Worm (Caenorhabditis elegans) whole organism, L3 larva: Measurements from ENCODE around the gene srw-23.

ENCODE experiments used
- R02D3.7 ChIP-seq: fragments of 150-350 bp; optimal IDR thresholded peaks from 2 replicates; lab custom pipeline; 2014; ENCODE audit warnings: missing biosample characterization, missing genetic modification characterization
- ZK546.5 ChIP-seq: sonication (generic microtip); optimal IDR thresholded peaks from 2 replicates; lab custom pipeline; 2017; ENCODE audit warnings: missing biosample characterization, missing genetic modification characterization
- ceh-16 ChIP-seq: sonication (generic microtip); optimal IDR thresholded peaks from 2 replicates; lab custom pipeline; 2017; ENCODE audit warnings: missing biosample characterization, missing genetic modification characterization
- ceh-9 ChIP-seq: sonication (generic microtip); optimal IDR thresholded peaks from 2 replicates; lab custom pipeline; 2018; ENCODE audit warnings: missing biosample characterization, missing genetic modification characterization
- daf-12 ChIP-seq: fragments of 150-350 bp; optimal IDR thresholded peaks from 2 replicates; lab custom pipeline; 2014; ENCODE audit warnings: missing biosample characterization, missing genetic modification reagents, missing genetic modification characterization
- egl-27 ChIP-seq: sonication (generic microtip); optimal IDR thresholded peaks from 4 replicates; lab custom pipeline; 2017; ENCODE audit warnings: missing biosample characterization, missing genetic modification reagents, missing genetic modification characterization
- elt-2 ChIP-seq: sonication (generic microtip); optimal IDR thresholded peaks from 2 replicates; lab custom pipeline; 2016; ENCODE audit warnings: missing genetic modification reagents, mild to moderate bottlenecking, missing genetic modification characterization, missing compliant biosample characterization
- elt-3 ChIP-seq, 3 experiments: fragments of 150-350 bp in 1 of 3; sonication (generic microtip) in 2 of 3; optimal IDR thresholded peaks; 2 replicates in 2 of 3; 4 replicates in 1 of 3; lab custom pipeline; 2014 to 2017; ENCODE audit warnings: missing biosample characterization in 3 of 3, missing genetic modification characterization in 3 of 3
- eor-1 ChIP-seq, 2 experiments: fragments of 150-350 bp; optimal IDR thresholded peaks; 2 replicates each; lab custom pipeline; 2014 to 2018; ENCODE audit warnings: missing biosample characterization in 2 of 2, missing genetic modification characterization in 2 of 2
- fkh-10 ChIP-seq: sonication (generic microtip); optimal IDR thresholded peaks from 2 replicates; lab custom pipeline; 2017; ENCODE audit warnings: missing biosample characterization, missing genetic modification reagents, missing genetic modification characterization
- fos-1 ChIP-seq: fragments of 150-350 bp; optimal IDR thresholded peaks from 2 replicates; lab custom pipeline; 2014; ENCODE audit warnings: missing biosample characterization, missing genetic modification characterization
- jun-1 ChIP-seq: fragments of 150-350 bp; optimal IDR thresholded peaks from 2 replicates; lab custom pipeline; 2014; ENCODE audit warnings: missing biosample characterization, missing genetic modification reagents, missing genetic modification characterization
- lin-39 ChIP-seq: fragments of 150-350 bp; optimal IDR thresholded peaks from 2 replicates; lab custom pipeline; 2018; ENCODE audit warnings: missing biosample characterization, missing genetic modification reagents, missing genetic modification characterization
- mdl-1 ChIP-seq: fragments of 150-350 bp; optimal IDR thresholded peaks from 2 replicates; lab custom pipeline; 2014; ENCODE audit warnings: missing biosample characterization, missing genetic modification characterization
- mml-1 ChIP-seq: fragments of 150-350 bp; sonication (generic microtip); optimal IDR thresholded peaks from 3 replicates; lab custom pipeline; 2014; ENCODE audit warnings: missing biosample characterization, missing genetic modification characterization
- nfya-1 ChIP-seq: sonication (generic microtip); optimal IDR thresholded peaks from 2 replicates; lab custom pipeline; 2017; ENCODE audit warnings: missing genetic modification characterization, mild to moderate bottlenecking, missing compliant biosample characterization, antibody characterized with exemption, moderate library complexity; ENCODE audit not compliant: insufficient read depth
- nhr-12 ChIP-seq: fragments of 150-350 bp; optimal IDR thresholded peaks from 2 replicates; lab custom pipeline; 2014; ENCODE audit warnings: missing biosample characterization, missing genetic modification characterization
- nhr-23 ChIP-seq: fragments of 150-350 bp; optimal IDR thresholded peaks from 2 replicates; lab custom pipeline; 2014; ENCODE audit warnings: missing biosample characterization, missing genetic modification reagents, missing genetic modification characterization
- nhr-237 ChIP-seq: fragments of 150-350 bp; optimal IDR thresholded peaks from 2 replicates; lab custom pipeline; 2014; ENCODE audit warnings: missing biosample characterization, missing genetic modification characterization
- nhr-25 ChIP-seq: sonication (generic microtip); optimal IDR thresholded peaks from 2 replicates; lab custom pipeline; 2017; ENCODE audit warnings: missing biosample characterization, missing genetic modification characterization
- nhr-67 ChIP-seq: fragments of 150-350 bp; optimal IDR thresholded peaks from 2 replicates; lab custom pipeline; 2014; ENCODE audit warnings: missing biosample characterization, missing genetic modification characterization
- nhr-76 ChIP-seq: fragments of 150-350 bp; sonication (generic microtip); optimal IDR thresholded peaks from 5 replicates; lab custom pipeline; 2014; ENCODE audit warnings: missing biosample characterization, missing genetic modification characterization
- nhr-77 ChIP-seq: fragments of 150-350 bp; optimal IDR thresholded peaks from 2 replicates; lab custom pipeline; 2014; ENCODE audit warnings: missing biosample characterization, missing genetic modification characterization
- pha-4 ChIP-seq: fragments of 150-350 bp; optimal IDR thresholded peaks from 2 replicates; lab custom pipeline; 2014; ENCODE audit warnings: missing biosample characterization, missing genetic modification reagents, missing genetic modification characterization
- sea-2 ChIP-seq: fragments of 150-350 bp; sonication (generic microtip); optimal IDR thresholded peaks from 4 replicates; lab custom pipeline; 2014; ENCODE audit warnings: missing biosample characterization, missing genetic modification reagents, missing genetic modification characterization
- snpc-4 ChIP-seq: fragments of 150-350 bp; optimal IDR thresholded peaks from 2 replicates; lab custom pipeline; 2014; ENCODE audit warnings: missing biosample characterization, missing genetic modification characterization
- tbx-2 ChIP-seq: sonication (generic microtip); optimal IDR thresholded peaks from 2 replicates; lab custom pipeline; 2016; ENCODE audit warnings: mild to moderate bottlenecking, missing genetic modification characterization, missing compliant biosample characterization
- unc-39 ChIP-seq: sonication (generic microtip); optimal IDR thresholded peaks from 4 replicates; lab custom pipeline; 2017; ENCODE audit warnings: missing biosample characterization, missing genetic modification characterization
- unc-62 ChIP-seq: fragments of 150-350 bp; sonication (generic microtip); optimal IDR thresholded peaks from 4 replicates; lab custom pipeline; 2014; ENCODE audit warnings: missing biosample characterization, missing genetic modification reagents, missing genetic modification characterization
- zag-1 ChIP-seq: fragments of 150-350 bp; optimal IDR thresholded peaks from 2 replicates; lab custom pipeline; 2014; ENCODE audit warnings: missing biosample characterization, missing genetic modification characterization

Gene srw-23

DNA sequence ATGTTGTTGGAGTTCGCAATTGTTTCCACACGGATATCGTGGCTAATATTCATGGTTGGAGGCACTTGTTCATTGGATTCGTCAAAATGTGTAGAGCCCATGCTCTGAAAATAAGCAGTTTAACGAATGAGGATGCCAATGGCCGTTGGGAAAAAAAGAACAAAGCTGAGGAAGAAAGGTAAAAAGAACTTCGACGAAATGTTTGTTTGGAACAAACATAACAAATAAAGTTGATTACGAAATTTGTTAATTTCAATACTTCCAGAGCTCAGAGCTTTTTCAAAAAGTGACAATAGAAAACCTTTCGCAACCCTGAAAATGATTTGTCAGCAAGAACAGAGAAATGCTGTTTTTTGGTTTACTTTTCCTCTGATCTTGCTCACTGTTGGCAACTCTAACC lies 6.3 kb downstream of the srw-23 start, which contains the start of gene F09C6.3:
Gene F09C6.3, minus strand, starts transcription at position 101 of the 400 bp plus-strand sequence.
- TF ChIP-seq nhr-23 = no peak
- TF ChIP-seq, all 47 proteins: peak for 0

DNA sequence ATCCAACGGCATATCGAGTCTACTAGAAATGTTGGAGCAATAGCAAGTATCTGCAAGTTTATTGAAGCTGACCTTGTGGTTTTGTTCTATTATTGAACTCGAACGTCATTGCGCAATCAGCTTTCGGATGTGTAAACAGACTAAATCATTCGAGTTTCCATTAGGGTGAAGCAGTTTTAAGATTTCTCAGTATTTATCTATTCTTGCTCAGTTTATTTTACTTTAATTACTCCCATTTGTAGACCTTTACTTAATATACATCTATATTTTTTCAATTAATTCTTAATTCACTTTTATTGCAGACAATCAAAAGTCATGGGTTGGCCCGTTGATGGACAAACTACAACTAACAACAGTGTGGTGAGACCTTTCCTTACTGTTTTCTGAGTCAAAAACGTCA lies 6.9 kb downstream of the srw-23 start, which contains the start of gene F09C6.14:
Gene F09C6.14, plus strand, starts transcription at position 301 of the 400 bp plus-strand sequence.
- TF ChIP-seq ceh-9 (no peak), egl-27 (tag; lab: Kevin White, UChicago) (no peak), mdl-1 (tag; lab: Kevin White, UChicago) (no peak), nhr-67 (tag; lab: Kevin White, UChicago) (no peak), nfya-1 (tag; lab: Kevin White, UChicago) (no peak), eor-1 (tag; optimal IDR thresholded peaks at IDR 0.05; lab: Kevin White, UChicago) (no peak), nhr-77 (tag; lab: Kevin White, UChicago) (no peak), fkh-10 (GFP tag; lab: Kevin White, UChicago) (no peak), jun-1 (tag; lab: Kevin White, UChicago) (no peak), nhr-25 (no peak), ceh-16 (tag; lab: Kevin White, UChicago) (no peak), tbx-2 (tag; lab: Kevin White, UChicago) (no peak), nhr-76 (tag; lab: Kevin White, UChicago) (no peak)

DNA sequence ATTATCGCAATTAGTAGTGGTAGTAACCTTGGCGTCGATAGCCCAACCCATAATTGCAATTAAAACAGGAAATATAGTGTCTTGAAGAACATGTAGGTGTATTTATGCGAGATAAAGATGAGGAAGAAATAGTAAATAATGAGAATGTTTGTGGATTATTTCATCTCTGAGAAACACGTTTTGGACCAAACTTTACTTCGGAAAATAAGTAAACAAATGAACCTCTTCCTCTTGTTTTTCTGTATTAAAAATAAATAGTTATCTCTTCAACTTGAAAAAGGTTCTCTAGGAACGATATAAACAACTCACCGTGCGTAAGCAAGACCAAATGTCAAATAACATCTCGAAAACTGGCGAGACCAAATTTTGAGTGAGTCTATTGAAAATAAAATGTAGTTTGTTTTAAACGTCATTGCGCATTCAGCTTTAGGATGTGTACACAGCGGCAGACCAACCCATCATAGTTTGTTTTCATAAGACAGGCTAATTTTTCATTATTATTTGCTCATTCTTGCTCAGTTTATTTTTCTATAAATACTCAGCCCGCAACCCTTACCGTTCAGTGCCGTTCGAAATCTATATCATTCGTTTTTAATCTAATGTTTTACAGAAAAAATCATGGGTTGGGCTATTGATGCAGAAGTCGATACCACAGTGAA lies 8.6 kb downstream of the srw-23 start, which contains the start of the genes F09C6.11 and F09C6.12:
Gene F09C6.11, minus strand, starts transcription at position 51 of the 659 bp plus-strand sequence.
Gene F09C6.12, plus strand, starts transcription at position 609 of the 659 bp plus-strand sequence.
- TF ChIP-seq sea-2 (GFP tag; lab: Kevin White, UChicago) (no peak), pha-4 (tag; lab: Kevin White, UChicago) (peak; percentile 95), nhr-237 (tag; lab: Kevin White, UChicago) (no peak)
- TF ChIP-seq, all 47 proteins: peak for 1

DNA sequence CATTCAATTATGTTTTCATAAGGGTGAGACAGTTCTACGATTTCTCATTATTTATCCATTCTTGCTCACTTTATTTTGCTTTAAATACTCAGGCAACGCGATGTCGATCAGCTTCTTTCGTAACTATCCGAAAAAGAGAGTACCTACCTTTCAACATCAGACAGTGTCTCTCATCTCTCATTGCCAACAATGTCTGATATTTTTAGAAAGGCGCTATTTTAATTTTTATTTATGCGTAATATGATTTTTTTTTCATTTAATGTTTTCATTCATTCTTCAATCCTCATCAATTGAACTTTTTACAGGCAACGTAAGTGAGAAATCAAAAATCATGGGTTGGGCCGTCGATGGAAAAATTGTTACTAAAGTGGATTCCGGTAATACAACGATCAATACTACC lies 11.0 kb downstream of the srw-23 start, which contains the start of gene F09C6.13:
Gene F09C6.13, plus strand, starts transcription at position 301 of the 400 bp plus-strand sequence.
- TF ChIP-seq lin-39 (tag; lab: Kevin White, UChicago) = no peak
- no peak for TF ChIP-seq jun-1 (tag; lab: Kevin White, UChicago)
- TF ChIP-seq, all 47 proteins: peak for 0

DNA sequence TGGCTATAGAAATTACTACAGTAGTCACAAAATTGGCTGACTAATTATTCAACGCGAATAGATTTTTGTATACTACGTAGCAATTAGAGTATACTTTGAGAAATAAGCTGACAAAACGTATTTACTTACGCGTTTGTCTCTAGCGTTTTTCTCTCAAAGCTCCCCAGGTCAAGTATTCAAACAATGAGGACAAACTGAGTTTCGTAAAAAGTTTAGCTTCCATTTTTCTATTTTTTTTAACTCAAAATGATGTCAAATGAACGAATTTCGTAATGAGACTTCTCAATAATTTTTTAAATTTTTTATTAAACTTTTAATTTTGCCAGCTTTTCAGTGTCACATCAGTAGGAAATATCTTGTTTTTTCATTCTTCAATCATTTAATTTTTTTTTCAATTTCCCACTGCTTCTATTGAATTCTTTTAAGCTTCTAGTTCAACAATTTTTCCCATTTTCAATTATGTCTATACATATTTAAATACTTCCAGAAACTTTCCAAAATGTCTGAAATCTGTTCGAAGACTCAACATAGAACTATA lies 15.1 kb downstream of the srw-23 start, which contains the start of the genes ifas-2 and fbxa-44:
Gene ifas-2, minus strand, starts transcription at position 101 of the 538 bp plus-strand sequence.
Gene fbxa-44, plus strand, starts transcription at position 488 of the 538 bp plus-strand sequence.
- TF ChIP-seq ZK546.5 (tag; lab: Kevin White, UChicago) (no peak), daf-12 (tag; lab: Kevin White, UChicago) (no peak), nhr-12 (tag; lab: Kevin White, UChicago) (no peak), nhr-237 (tag; lab: Kevin White, UChicago) (no peak), elt-2 (tag; lab: Kevin White, UChicago) (no peak)

DNA sequence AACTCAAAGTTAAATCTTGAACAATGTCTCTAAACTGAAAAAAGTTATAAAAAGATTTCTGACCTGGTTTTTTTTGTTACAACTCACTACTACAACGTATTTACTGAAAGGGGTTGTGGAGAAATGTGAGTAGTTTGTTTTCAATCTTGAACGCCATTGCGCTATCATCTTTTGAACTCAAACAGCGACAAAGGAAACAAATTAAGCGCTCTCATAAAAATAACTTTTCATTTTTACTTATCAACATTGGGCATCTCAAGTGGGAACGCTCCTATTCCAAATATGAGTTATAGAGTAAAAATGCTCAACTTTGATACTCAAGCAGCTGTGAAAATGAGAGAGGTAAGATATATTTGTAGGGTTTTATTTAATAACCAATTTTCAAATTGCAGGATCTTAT lies 19.7 kb downstream of the srw-23 start, which contains the start of gene F09C6.15:
Gene F09C6.15, plus strand, starts transcription at position 301 of the 400 bp plus-strand sequence.
- no peak for TF ChIP-seq fos-1 (tag; lab: Kevin White, UChicago)
- TF ChIP-seq sea-2 (GFP tag; lab: Kevin White, UChicago) = no peak
- TF ChIP-seq R02D3.7 (tag; lab: Kevin White, UChicago) = no peak
- no peak for TF ChIP-seq unc-39 (tag; lab: Kevin White, UChicago)
- TF ChIP-seq mml-1 (tag; lab: Kevin White, UChicago) = no peak
- TF ChIP-seq nhr-12 (tag; lab: Kevin White, UChicago) = no peak
- no peak for TF ChIP-seq snpc-4 (tag; lab: Kevin White, UChicago)
- TF ChIP-seq zag-1 (tag; lab: Kevin White, UChicago) = no peak
- TF ChIP-seq elt-3 (tag; optimal IDR thresholded peaks at IDR 0.05; lab: Kevin White, UChicago) = no peak
- no peak for TF ChIP-seq ceh-16 (tag; lab: Kevin White, UChicago)
- no peak for TF ChIP-seq unc-62 (GFP tag; lab: Kevin White, UChicago)
- TF ChIP-seq nhr-67 (tag; lab: Kevin White, UChicago) = no peak
- no peak for TF ChIP-seq ceh-9
